Worm (Caenorhabditis elegans) whole organism, L4/young adult: ENCODE data around the gene adt-2.

Experiments
- W03F9.2 ChIP-seq: fragments of 150-350 bp; optimal IDR thresholded peaks from 2 replicates; lab custom pipeline; 2014; ENCODE audit warnings: missing biosample characterization, missing genetic modification characterization
- dao-5 ChIP-seq: sonication (generic microtip); optimal IDR thresholded peaks from 2 replicates; lab custom pipeline; 2016; ENCODE audit warnings: missing genotype, missing genetic modification characterization, moderate library complexity, missing compliant biosample characterization
- him-1 ChIP-seq: sonication (generic microtip); optimal IDR thresholded peaks from 2 replicates; lab custom pipeline; 2016; ENCODE audit warnings: missing genotype, missing genetic modification reagents, missing genetic modification characterization, missing compliant biosample characterization

adt-2 gene

DNA sequence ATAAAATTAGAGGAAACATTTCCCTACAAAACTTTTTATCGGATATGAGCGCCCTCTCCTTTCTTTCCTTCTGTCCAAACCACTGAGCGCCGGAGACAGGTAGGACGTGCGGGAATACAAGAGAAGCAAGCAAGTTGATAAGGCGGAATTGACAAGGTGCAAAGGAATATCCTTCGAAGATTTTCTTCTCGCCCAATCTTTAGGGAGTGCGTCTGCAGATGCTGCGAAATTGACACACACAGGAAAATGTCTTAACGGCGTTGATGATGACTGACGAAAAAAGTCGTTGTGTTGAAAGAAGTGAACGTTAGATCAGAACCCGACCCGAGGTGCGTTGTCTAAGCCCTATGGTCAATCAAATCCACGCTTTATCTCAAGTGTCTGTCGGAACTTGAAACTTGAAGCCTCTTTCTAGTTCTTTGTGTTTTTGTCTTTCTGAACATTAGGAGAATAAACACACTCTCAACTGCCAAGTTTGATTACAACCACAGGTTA, 1.8 kb downstream of the adt-2 start:
- TF ChIP-seq W03F9.2 (tag; lab: Kevin White, UChicago): no peak

DNA sequence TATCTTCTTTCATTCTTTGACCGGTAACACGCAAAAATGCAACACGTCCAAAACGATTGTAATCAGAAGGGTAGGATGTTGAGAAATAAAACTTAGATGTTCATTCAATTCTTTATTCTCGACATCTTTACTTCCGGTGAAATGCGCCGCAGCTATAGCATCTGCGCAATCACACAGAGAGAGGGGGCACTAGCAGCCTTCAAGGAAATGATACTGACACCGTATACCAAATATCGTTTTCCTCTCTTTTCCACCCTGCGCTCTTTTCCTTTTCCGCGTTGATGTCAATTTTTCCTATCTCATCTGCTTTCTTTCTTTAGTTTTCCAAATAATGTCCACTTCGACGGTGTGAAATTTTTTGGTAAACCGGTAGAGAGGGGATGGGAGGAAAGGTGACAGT, 4.7 kb downstream of the adt-2 start:
- TF ChIP-seq him-1 (tag; lab: Kevin White, UChicago) (no peak), dao-5 (no peak), W03F9.2 (tag; lab: Kevin White, UChicago) (no peak)

- TF ChIP-seq dao-5 (no peak), W03F9.2 (tag; lab: Kevin White, UChicago) (no peak), him-1 (tag; lab: Kevin White, UChicago) (no peak)
These were observed 8.0 kb downstream of the adt-2 start for ce11 chrX:7593931-7594544.

- TF ChIP-seq W03F9.2 (tag; lab: Kevin White, UChicago) (no peak), dao-5 (no peak), him-1 (tag; lab: Kevin White, UChicago) (no peak)
These were observed 10.0 kb downstream of the adt-2 start for ce11 chrX:7596029-7596428.

DNA sequence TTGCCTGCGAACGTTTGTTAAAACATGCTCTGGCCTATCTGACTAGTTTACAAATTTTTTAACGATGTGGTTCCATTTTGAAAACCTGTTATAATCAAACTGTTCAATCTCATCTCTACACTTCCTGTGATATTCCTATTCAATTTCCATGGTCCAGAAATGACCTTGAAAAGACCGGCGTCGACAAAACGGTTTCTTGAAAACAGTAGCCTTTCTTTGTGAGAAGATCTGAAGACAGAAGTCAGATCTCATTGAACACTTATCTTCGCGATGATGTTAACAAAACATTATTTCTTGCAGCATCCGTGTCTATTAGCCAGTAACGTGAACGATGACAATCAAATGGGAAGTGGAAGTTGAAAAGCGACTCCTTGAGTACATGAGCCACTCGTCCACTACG, 10.6 kb downstream of the adt-2 start, which contains the start of gene C44E12.1:
Gene C44E12.1 (plus strand): TSS at position 301 of the 400 bp plus-strand sequence.
- TF ChIP-seq him-1 (tag; lab: Kevin White, UChicago) (no peak), W03F9.2 (tag; lab: Kevin White, UChicago) (no peak), dao-5 (no peak)

- TF ChIP-seq dao-5 (no peak), W03F9.2 (tag; lab: Kevin White, UChicago) (no peak), him-1 (tag; lab: Kevin White, UChicago) (no peak)
These were observed 22.0 kb downstream of the adt-2 start, which contains the start of gene twk-17 for ce11 chrX:7607982-7608381. TSS of gene twk-17 (minus strand) at chrX:7608082.

DNA sequence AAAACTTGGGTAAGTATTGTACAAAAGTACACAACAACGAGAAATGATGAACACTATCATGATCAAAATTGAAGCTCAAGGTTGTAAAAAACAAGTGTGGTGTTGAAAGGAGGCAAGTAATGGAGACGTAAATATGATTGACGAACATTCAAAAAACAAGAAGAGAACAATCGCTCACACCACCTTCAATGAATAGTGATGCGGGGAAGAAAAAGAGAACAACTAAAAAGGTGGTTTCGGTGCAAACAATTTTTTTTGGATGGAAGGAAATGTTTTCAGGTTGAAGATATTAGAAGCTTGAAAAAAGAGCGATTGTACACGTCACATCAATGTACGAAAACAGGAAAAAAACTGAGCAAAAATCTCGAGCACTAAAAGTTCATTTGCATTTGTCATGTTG, 28.5 kb downstream of the adt-2 start:
- TF ChIP-seq him-1 (tag; lab: Kevin White, UChicago) (no peak), W03F9.2 (tag; lab: Kevin White, UChicago) (no peak), dao-5 (no peak)

DNA sequence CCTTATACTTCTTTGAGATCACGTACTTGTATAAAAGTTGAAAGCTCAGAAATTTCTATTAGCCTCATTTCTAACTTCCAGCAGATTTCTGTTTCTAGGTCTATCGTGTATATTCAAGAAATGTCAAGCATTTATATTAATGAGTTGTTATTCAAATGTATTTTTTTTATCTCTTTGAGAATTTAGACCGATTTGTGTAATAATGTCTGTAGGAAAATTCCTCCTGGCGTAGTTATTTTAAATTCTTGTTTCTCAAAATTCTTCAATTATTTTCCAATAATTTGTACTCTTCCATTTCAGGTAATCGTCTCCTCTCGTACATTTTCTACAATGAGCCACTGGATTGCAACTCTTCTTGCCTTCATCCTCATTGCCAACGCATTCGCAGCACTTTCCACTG, 41.3 kb downstream of the adt-2 start, which contains the start of gene nlp-61:
Gene nlp-61 (plus strand): TSS at position 301 of the 400 bp plus-strand sequence.
- TF ChIP-seq him-1 (tag; lab: Kevin White, UChicago): no peak
- TF ChIP-seq W03F9.2 (tag; lab: Kevin White, UChicago): no peak
- no peak for TF ChIP-seq dao-5

DNA sequence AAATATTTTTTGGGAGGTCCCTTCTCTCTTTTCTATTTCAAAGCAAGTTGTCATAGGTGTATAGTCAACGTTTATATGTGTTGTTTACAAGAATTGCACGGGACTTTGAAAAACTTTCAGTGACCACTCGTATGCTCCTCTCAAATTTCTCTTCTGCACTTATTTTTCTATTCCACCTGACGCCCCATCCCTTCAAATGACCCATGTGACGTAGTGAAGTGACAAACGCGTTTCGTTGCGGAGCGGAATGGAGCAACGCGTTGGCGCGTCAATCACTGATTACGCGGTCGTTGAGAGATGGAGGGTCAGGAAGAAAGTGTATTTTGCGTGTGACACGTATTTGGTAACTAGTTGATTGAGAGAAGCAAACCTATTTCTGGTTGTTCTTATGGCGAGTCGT, 50.0 kb downstream of the adt-2 start:
- TF ChIP-seq dao-5: no peak
- TF ChIP-seq him-1 (tag; lab: Kevin White, UChicago): no peak
- no peak for TF ChIP-seq W03F9.2 (tag; lab: Kevin White, UChicago)

ce11 chrX:7638790-7639189, 52.8 kb downstream of the adt-2 start:
- no peak for TF ChIP-seq him-1 (tag; lab: Kevin White, UChicago)
- TF ChIP-seq W03F9.2 (tag; lab: Kevin White, UChicago): no peak
- TF ChIP-seq dao-5: no peak

DNA sequence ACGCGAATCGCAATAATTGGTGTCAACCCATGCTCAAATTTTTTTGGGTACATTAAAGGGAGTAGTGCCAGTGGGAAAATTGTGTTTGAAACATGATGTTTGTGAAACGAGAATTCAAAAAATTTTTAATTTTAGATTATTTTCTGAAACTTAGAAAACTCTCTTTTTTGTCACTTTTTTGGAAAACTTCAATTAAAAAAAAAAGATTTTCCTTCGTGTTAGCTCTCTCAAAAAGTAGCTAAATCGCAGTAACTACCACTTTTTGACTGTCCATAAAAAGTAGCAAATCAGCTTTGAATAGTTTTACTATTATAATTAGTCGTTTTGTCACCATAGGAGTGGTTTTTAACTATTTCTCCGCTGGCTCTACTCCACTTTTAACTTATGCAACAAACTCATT, 54.4 kb downstream of the adt-2 start:
- TF ChIP-seq W03F9.2 (tag; lab: Kevin White, UChicago) (no peak), him-1 (tag; lab: Kevin White, UChicago) (no peak), dao-5 (no peak)

ce11 chrX:7640811-7641210, 54.8 kb downstream of the adt-2 start:
- TF ChIP-seq W03F9.2 (tag; lab: Kevin White, UChicago) (no peak), him-1 (tag; lab: Kevin White, UChicago) (no peak), dao-5 (no peak)
